Worm (Caenorhabditis elegans) whole organism, L2 larva: ENCODE results near the gene F02D10.3.

Experiments
- C34F6.9 ChIP-seq: fragments of 150-350 bp; optimal IDR thresholded peaks from 2 replicates; lab custom pipeline; 2014; ENCODE audit warnings: missing biosample characterization, missing genetic modification characterization
- F13H6.1 ChIP-seq: sonication (generic microtip); optimal IDR thresholded peaks from 2 replicates; lab custom pipeline; 2016; ENCODE audit warnings: missing genetic modification characterization, missing compliant biosample characterization
- R02D3.7 ChIP-seq: fragments of 150-350 bp; optimal IDR thresholded peaks from 2 replicates; lab custom pipeline; 2014; ENCODE audit warnings: missing biosample characterization, missing genetic modification characterization
- Y55F3AM.14 ChIP-seq: fragments of 200-800 bp; sonication (Bioruptor generic); optimal IDR thresholded peaks from 2 replicates; lab custom pipeline; 2018; ENCODE audit warnings: mild to moderate bottlenecking, missing genetic modification characterization, missing compliant biosample characterization
- alr-1 ChIP-seq: fragments of 150-350 bp; optimal IDR thresholded peaks from 2 replicates; lab custom pipeline; 2014; ENCODE audit warnings: missing biosample characterization, missing genetic modification characterization
- aly-2 ChIP-seq: fragments of 150-350 bp; optimal IDR thresholded peaks from 2 replicates; lab custom pipeline; 2014; ENCODE audit warnings: missing biosample characterization, missing genetic modification characterization
- ama-1 ChIP-seq: fragments of 150-350 bp; optimal IDR thresholded peaks from 2 replicates; lab custom pipeline; 2018; ENCODE audit warnings: inconsistent platforms
- blmp-1 ChIP-seq: sonication (generic microtip); optimal IDR thresholded peaks from 2 replicates; lab custom pipeline; 2017; ENCODE audit warnings: missing genetic modification characterization, mild to moderate bottlenecking, missing compliant biosample characterization, antibody characterized with exemption, moderate library complexity; ENCODE audit not compliant: insufficient read depth
- ceh-16 ChIP-seq: fragments of 150-350 bp; optimal IDR thresholded peaks from 2 replicates; lab custom pipeline; 2014; ENCODE audit warnings: missing biosample characterization, missing genetic modification characterization
- ceh-82 ChIP-seq: fragments of 150-350 bp; optimal IDR thresholded peaks from 2 replicates; lab custom pipeline; 2014; ENCODE audit warnings: missing biosample characterization, missing genetic modification characterization
- dmd-4 ChIP-seq: sonication (generic microtip); optimal IDR thresholded peaks from 2 replicates; lab custom pipeline; 2017; ENCODE audit warnings: missing biosample characterization, missing genetic modification characterization
- egl-27 ChIP-seq: sonication (generic microtip); optimal IDR thresholded peaks from 3 replicates; lab custom pipeline; 2017; ENCODE audit warnings: missing biosample characterization, missing genetic modification reagents, missing genetic modification characterization
- fos-1 ChIP-seq: fragments of 150-350 bp; optimal IDR thresholded peaks from 2 replicates; lab custom pipeline; 2014; ENCODE audit warnings: missing biosample characterization, missing genetic modification characterization
- gmeb-1 ChIP-seq: fragments of 150-350 bp; optimal IDR thresholded peaks from 2 replicates; lab custom pipeline; 2014; ENCODE audit warnings: missing biosample characterization, missing genetic modification characterization
- lin-13 ChIP-seq: fragments of 150-350 bp; optimal IDR thresholded peaks from 2 replicates; lab custom pipeline; 2014; ENCODE audit warnings: missing biosample characterization, missing genetic modification reagents, missing genetic modification characterization
- lin-39 ChIP-seq: fragments of 150-350 bp; optimal IDR thresholded peaks from 2 replicates; lab custom pipeline; 2014; ENCODE audit warnings: missing biosample characterization, missing genetic modification reagents, missing genetic modification characterization
- mab-5 ChIP-seq: fragments of 150-350 bp; optimal IDR thresholded peaks from 2 replicates; lab custom pipeline; 2014; ENCODE audit warnings: missing biosample characterization, missing genetic modification characterization
- mbf-1 ChIP-seq: sonication (generic microtip); optimal IDR thresholded peaks from 2 replicates; lab custom pipeline; 2017; ENCODE audit warnings: missing biosample characterization, missing genetic modification characterization
- nhr-10 ChIP-seq: sonication (generic microtip); optimal IDR thresholded peaks from 2 replicates; lab custom pipeline; 2017; ENCODE audit warnings: missing biosample characterization, missing genetic modification characterization
- nhr-11 ChIP-seq: fragments of 150-350 bp; optimal IDR thresholded peaks from 2 replicates; lab custom pipeline; 2014; ENCODE audit warnings: missing biosample characterization, missing genetic modification characterization
- nhr-12 ChIP-seq: fragments of 150-350 bp; optimal IDR thresholded peaks from 2 replicates; lab custom pipeline; 2014; ENCODE audit warnings: missing biosample characterization, missing genetic modification characterization
- nhr-129 ChIP-seq: fragments of 150-350 bp; optimal IDR thresholded peaks from 2 replicates; lab custom pipeline; 2014; ENCODE audit warnings: missing biosample characterization, missing genetic modification characterization
- nhr-21 ChIP-seq: fragments of 150-350 bp; optimal IDR thresholded peaks from 2 replicates; lab custom pipeline; 2014; ENCODE audit warnings: missing biosample characterization, missing genetic modification characterization
- nhr-23 ChIP-seq: fragments of 150-350 bp; optimal IDR thresholded peaks from 2 replicates; lab custom pipeline; 2014; ENCODE audit warnings: missing biosample characterization, missing genetic modification reagents, missing genetic modification characterization
- nhr-6 ChIP-seq: fragments of 150-350 bp; optimal IDR thresholded peaks from 2 replicates; lab custom pipeline; 2014; ENCODE audit warnings: missing biosample characterization, missing genetic modification characterization
- peb-1 ChIP-seq: fragments of 150-350 bp; optimal IDR thresholded peaks from 2 replicates; lab custom pipeline; 2014; ENCODE audit warnings: missing biosample characterization, missing genetic modification characterization
- sem-4 ChIP-seq: fragments of 150-350 bp; optimal IDR thresholded peaks from 2 replicates; lab custom pipeline; 2014; ENCODE audit warnings: missing biosample characterization, missing genetic modification reagents, missing genetic modification characterization
- skn-1 ChIP-seq: sonication (generic microtip); optimal IDR thresholded peaks from 2 replicates; lab custom pipeline; 2017; ENCODE audit warnings: missing biosample characterization, missing genetic modification characterization
- sma-3 ChIP-seq: sonication (generic microtip); optimal IDR thresholded peaks from 2 replicates; lab custom pipeline; 2016; ENCODE audit warnings: missing genetic modification reagents, missing genetic modification characterization, missing compliant biosample characterization
- sma-9 ChIP-seq, 2 experiments: fragments of 150-350 bp in 1 of 2; sonication (generic microtip) in 1 of 2; optimal IDR thresholded peaks; 2 replicates each; lab custom pipeline; 2014 to 2016; ENCODE audit warnings: missing genetic modification characterization in 2 of 2, mild to moderate bottlenecking in 1 of 2, missing biosample characterization in 1 of 2, missing compliant biosample characterization in 1 of 2, missing genetic modification reagents in 1 of 2, moderate library complexity in 1 of 2
- snpc-4 ChIP-seq: fragments of 150-350 bp; optimal IDR thresholded peaks from 2 replicates; lab custom pipeline; 2014; ENCODE audit warnings: missing biosample characterization, missing genetic modification characterization
- unc-39 ChIP-seq: fragments of 150-350 bp; optimal IDR thresholded peaks from 2 replicates; lab custom pipeline; 2014; ENCODE audit warnings: missing biosample characterization, missing genetic modification characterization
- unc-55 ChIP-seq: fragments of 150-350 bp; sonication (generic microtip); optimal IDR thresholded peaks from 3 replicates; lab custom pipeline; 2014; ENCODE audit warnings: missing biosample characterization, missing genetic modification reagents, missing genetic modification characterization
- unc-62 ChIP-seq: fragments of 150-350 bp; optimal IDR thresholded peaks from 2 replicates; lab custom pipeline; 2014; ENCODE audit warnings: missing biosample characterization, missing genetic modification reagents, missing genetic modification characterization
- zag-1 ChIP-seq: fragments of 150-350 bp; optimal IDR thresholded peaks from 2 replicates; lab custom pipeline; 2014; ENCODE audit warnings: missing biosample characterization, missing genetic modification characterization
- ztf-1 ChIP-seq: fragments of 200-800 bp; sonication (Bioruptor generic); conservative IDR thresholded peaks from 2 replicates; pipeline ENCODE4 v1.3.6; 2022; ENCODE audit warnings: missing genetic modification characterization, missing compliant biosample characterization
- ztf-11 ChIP-seq: sonication (generic microtip); optimal IDR thresholded peaks from 2 replicates; lab custom pipeline; 2017; ENCODE audit warnings: missing biosample characterization, missing genetic modification characterization
- ztf-4 ChIP-seq: fragments of 150-350 bp; optimal IDR thresholded peaks from 2 replicates; lab custom pipeline; 2014; ENCODE audit warnings: missing biosample characterization, missing genetic modification characterization

Gene F02D10.3

DNA sequence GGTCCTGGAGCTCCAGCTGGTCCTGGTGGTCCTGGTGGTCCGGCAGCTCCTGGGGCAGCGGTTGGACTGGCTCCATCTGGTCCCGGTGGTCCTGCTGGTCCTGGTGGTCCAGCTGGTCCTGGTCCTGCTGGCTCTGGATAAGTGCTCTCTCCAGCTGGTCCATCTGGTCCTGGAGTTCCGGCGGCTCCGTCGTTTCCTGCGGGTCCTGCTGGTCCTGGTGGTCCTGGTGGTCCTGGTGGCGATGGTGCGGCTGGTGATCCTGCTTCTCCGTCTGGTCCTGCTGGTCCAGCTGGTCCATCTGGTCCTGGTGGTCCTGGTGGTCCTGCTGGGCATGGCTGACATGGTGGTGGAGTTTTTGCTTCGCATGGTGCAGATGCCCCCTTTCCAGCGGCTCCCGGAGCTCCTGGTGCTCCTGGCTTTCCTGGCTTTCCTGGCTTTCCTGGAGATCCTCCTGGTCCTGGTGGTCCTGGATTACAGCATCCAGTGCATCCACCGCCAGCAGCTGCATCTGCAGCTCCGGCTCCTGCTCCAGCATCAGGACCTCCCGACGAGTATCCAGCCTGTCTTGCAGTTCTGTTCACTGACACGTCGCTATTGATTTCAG lies 47.9 kb upstream of the F02D10.3 start:
- TF ChIP-seq blmp-1 (tag; lab: Kevin White, UChicago) (no peak), egl-27 (no peak), nhr-129 (tag; lab: Kevin White, UChicago) (no peak), nhr-11 (tag; lab: Kevin White, UChicago) (no peak), lin-39 (tag; lab: Kevin White, UChicago) (no peak), sma-3 (GFP tag; lab: Kevin White, UChicago) (no peak), Y55F3AM.14 (no peak)
- TF ChIP-seq, all 48 proteins: peak for 0

DNA sequence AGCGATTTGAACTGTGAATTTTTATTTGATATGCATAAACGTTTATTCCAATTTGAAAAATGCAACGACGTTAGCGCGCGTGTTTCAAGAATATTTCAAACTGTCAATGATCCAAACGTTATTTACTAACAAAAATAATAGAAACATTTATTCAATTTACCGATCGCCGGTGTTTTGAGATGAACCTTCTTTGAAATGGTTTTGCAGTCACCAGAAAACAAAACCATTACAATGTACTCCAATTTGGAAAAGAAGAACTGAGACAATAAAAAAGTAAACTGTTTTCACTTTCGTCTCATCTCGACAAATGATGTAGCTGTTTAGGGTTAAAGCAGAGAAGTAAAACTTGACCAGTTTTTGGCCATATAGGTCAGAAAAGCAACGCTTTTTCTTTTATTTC lies 44.8 kb upstream of the F02D10.3 start, which contains the start of gene H06A10.1:
Gene H06A10.1, plus strand, starts transcription at position 301 of the 400 bp plus-strand sequence.
- TF ChIP-seq nhr-10 (tag; lab: Kevin White, UChicago), result no peak
- TF ChIP-seq unc-55, result no peak
- TF ChIP-seq fos-1 (tag; lab: Kevin White, UChicago), result no peak

ce11 chrX:13506493-13506892 lies 44.1 kb upstream of the F02D10.3 start:
- TF ChIP-seq mbf-1 (no peak), snpc-4 (tag; lab: Kevin White, UChicago) (peak; percentile 43), nhr-6 (tag; lab: Kevin White, UChicago) (no peak), sma-9 (GFP tag; optimal IDR thresholded peaks at IDR 0.05; lab: Kevin White, UChicago) (peak; percentile 5), sma-9 (tag; optimal IDR thresholded peaks at IDR 0.05; lab: Kevin White, UChicago) (no peak)

DNA sequence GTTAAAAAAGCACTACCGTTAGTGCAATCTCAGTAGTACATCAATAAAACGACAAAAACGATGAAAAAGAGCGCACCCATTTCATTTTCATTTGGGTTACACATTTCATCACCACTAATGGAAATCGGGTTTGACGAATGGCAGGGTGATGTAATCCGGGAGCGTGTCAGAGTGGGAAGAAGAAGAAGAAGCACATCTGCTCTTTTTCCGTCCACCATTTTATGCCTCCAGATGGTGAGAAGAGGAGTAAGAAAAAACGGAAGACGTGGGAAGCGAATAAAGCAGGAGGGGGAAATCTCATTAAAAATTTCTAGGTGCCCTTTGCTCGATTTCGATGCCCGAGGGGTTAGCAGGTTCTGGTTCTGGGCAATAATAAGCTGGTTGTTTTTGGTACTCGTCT lies 43.6 kb upstream of the F02D10.3 start:
- TF ChIP-seq ztf-1 (GFP tag; lab: Robert Waterston, UW) (no peak), nhr-129 (tag; lab: Kevin White, UChicago) (peak; percentile 21), nhr-6 (tag; lab: Kevin White, UChicago) (no peak)

DNA sequence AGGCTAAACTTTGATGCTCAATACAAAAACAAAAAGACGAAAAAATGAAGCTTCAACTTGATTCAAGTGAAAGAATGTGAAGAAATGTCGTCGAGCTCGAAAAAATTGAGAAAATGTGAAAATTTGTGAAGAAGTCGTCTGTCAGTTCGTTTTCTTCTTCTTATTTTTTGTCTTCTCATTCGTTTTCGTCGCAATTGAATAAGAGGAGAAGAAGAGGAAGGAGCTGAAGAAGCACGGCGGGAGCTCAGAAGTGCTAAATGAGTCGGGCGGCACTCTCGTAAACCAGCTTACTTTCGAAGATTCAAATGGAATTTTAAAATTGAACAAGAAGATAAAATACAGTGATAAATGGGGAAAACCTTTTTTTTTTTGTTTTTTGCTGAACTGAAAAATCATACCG lies 42.8 kb upstream of the F02D10.3 start:
- TF ChIP-seq unc-39 (tag; lab: Kevin White, UChicago), result no peak
- TF ChIP-seq unc-62 (GFP tag; lab: Kevin White, UChicago), result no peak
- TF ChIP-seq ceh-82 (tag; lab: Kevin White, UChicago), result no peak
- TF ChIP-seq snpc-4 (tag; lab: Kevin White, UChicago), result no peak
- TF ChIP-seq dmd-4 (tag; lab: Kevin White, UChicago), result no peak
- no peak for TF ChIP-seq unc-55
- TF ChIP-seq lin-13, result no peak
- TF ChIP-seq nhr-21, result no peak
- TF ChIP-seq fos-1 (tag; lab: Kevin White, UChicago), result no peak
- TF ChIP-seq alr-1, result no peak
- no peak for TF ChIP-seq peb-1

ce11 chrX:13503839-13504238 lies 41.4 kb upstream of the F02D10.3 start:
- TF ChIP-seq unc-55 (no peak), R02D3.7 (tag; lab: Kevin White, UChicago) (no peak), nhr-23 (tag; lab: Kevin White, UChicago) (no peak), sem-4 (no peak), skn-1 (tag; lab: Kevin White, UChicago) (no peak), sma-9 (GFP tag; optimal IDR thresholded peaks at IDR 0.05; lab: Kevin White, UChicago) (no peak), sma-9 (tag; optimal IDR thresholded peaks at IDR 0.05; lab: Kevin White, UChicago) (no peak)

ce11 chrX:13502282-13502681 lies 39.9 kb upstream of the F02D10.3 start:
- TF ChIP-seq fos-1 (tag; lab: Kevin White, UChicago) (no peak), lin-13 (peak; percentile 39), C34F6.9 (tag; lab: Kevin White, UChicago) (peak; percentile 78), ama-1 (lab: Kevin White, UChicago) (no peak), snpc-4 (tag; lab: Kevin White, UChicago) (no peak), Y55F3AM.14 (no peak), alr-1 (no peak), mbf-1 (no peak), ztf-11 (tag; lab: Kevin White, UChicago) (no peak), aly-2 (tag; lab: Kevin White, UChicago) (no peak), dmd-4 (tag; lab: Kevin White, UChicago) (no peak), skn-1 (tag; lab: Kevin White, UChicago) (no peak), nhr-129 (tag; lab: Kevin White, UChicago) (peak; percentile 53), ztf-1 (GFP tag; lab: Robert Waterston, UW) (no peak), nhr-21 (no peak), R02D3.7 (tag; lab: Kevin White, UChicago) (no peak), zag-1 (tag; lab: Kevin White, UChicago) (peak; percentile 71), F13H6.1 (tag; lab: Kevin White, UChicago) (peak; percentile 45), sem-4 (peak; percentile 76), ceh-16 (no peak), lin-39 (tag; lab: Kevin White, UChicago) (no peak), sma-3 (GFP tag; lab: Kevin White, UChicago) (no peak), ztf-4 (tag; lab: Kevin White, UChicago) (no peak), gmeb-1 (tag; lab: Kevin White, UChicago) (no peak), nhr-23 (tag; lab: Kevin White, UChicago) (no peak), mab-5 (tag; lab: Kevin White, UChicago) (peak; percentile 4), nhr-12 (tag; lab: Kevin White, UChicago) (no peak), blmp-1 (tag; lab: Kevin White, UChicago) (no peak)
